Fruit fly (Drosophila melanogaster) whole organism, pupa: Measurements from ENCODE around the gene Trpgamma.
A peak's percentile ranks its signal among the peaks of the same experiment; 100 is the strongest.

Experiments
- CG10348 ChIP-seq: fragments of 200-800 bp; sonication (Bioruptor generic); IDR thresholded peaks from 2 replicates; pipeline ENCODE4 v1.3.6; 2022; ENCODE audit warnings: missing biosample characterization, missing genetic modification characterization
- CG12605 ChIP-seq: fragments of 200-800 bp; sonication (Bioruptor generic); IDR thresholded peaks from 2 replicates; pipeline ENCODE4 v1.3.6; 2022; ENCODE audit warnings: missing biosample characterization, missing genetic modification characterization
- CG13204 ChIP-seq: fragments of 200-800 bp; sonication (Bioruptor generic); optimal IDR thresholded peaks from 2 replicates; lab custom pipeline; 2018; ENCODE audit warnings: missing biosample characterization, mild to moderate bottlenecking, missing genetic modification characterization, moderate library complexity
- CG14655 ChIP-seq: fragments of 200-800 bp; sonication (Bioruptor generic); optimal IDR thresholded peaks from 3 replicates; lab custom pipeline; 2017; ENCODE audit warnings: mild to moderate bottlenecking, missing biosample characterization, missing genetic modification reagents, missing genetic modification characterization
- CG15710 ChIP-seq: fragments of 200-800 bp; sonication (Bioruptor generic); optimal IDR thresholded peaks from 2 replicates; lab custom pipeline; 2018; ENCODE audit warnings: missing biosample characterization, mild to moderate bottlenecking, missing genetic modification characterization, moderate library complexity
- CG17806 ChIP-seq: fragments of 200-800 bp; sonication (Bioruptor generic); optimal IDR thresholded peaks from 2 replicates; lab custom pipeline; 2018; ENCODE audit warnings: missing biosample characterization, mild to moderate bottlenecking, missing genetic modification characterization, moderate library complexity
- CG32121 ChIP-seq: fragments of 200-800 bp; sonication (Bioruptor generic); IDR thresholded peaks from 2 replicates; pipeline ENCODE4 v1.3.6; 2022; ENCODE audit warnings: missing biosample characterization, missing genetic modification characterization
- CG34367 ChIP-seq: fragments of 200-800 bp; sonication (Bioruptor generic); optimal IDR thresholded peaks from 2 replicates; lab custom pipeline; 2018; ENCODE audit warnings: missing biosample characterization, mild to moderate bottlenecking, missing genetic modification characterization
- CG4496 ChIP-seq: fragments of 200-800 bp; sonication (Bioruptor generic); IDR thresholded peaks from 3 replicates; pipeline ENCODE4 v1.3.6; 2022; ENCODE audit warnings: missing biosample characterization, missing genetic modification characterization
- CG8159 ChIP-seq: fragments of 200-800 bp; sonication (Bioruptor generic); optimal IDR thresholded peaks from 3 replicates; lab custom pipeline; 2018; ENCODE audit warnings: missing biosample characterization, mild to moderate bottlenecking, missing genetic modification characterization, moderate library complexity
- CG8301 ChIP-seq: fragments of 200-800 bp; sonication (Bioruptor generic); optimal IDR thresholded peaks from 2 replicates; lab custom pipeline; 2018; ENCODE audit warnings: missing biosample characterization, mild to moderate bottlenecking, missing genetic modification characterization
- CG9948 ChIP-seq: fragments of 200-800 bp; sonication (Bioruptor generic); optimal IDR thresholded peaks from 2 replicates; lab custom pipeline; 2018; ENCODE audit warnings: missing biosample characterization, mild to moderate bottlenecking, missing genetic modification characterization, moderate library complexity
- D1 ChIP-seq: fragments of 200-800 bp; sonication (Bioruptor generic); optimal IDR thresholded peaks from 2 replicates; lab custom pipeline; 2018; ENCODE audit warnings: missing biosample characterization, mild to moderate bottlenecking, missing genetic modification characterization, moderate library complexity
- EcR ChIP-seq: fragments of 200-800 bp; sonication (Bioruptor generic); optimal IDR thresholded peaks from 3 replicates; lab custom pipeline; 2019; ENCODE audit warnings: missing biosample characterization, missing genetic modification characterization, mild to moderate bottlenecking, moderate library complexity, missing genetic modification reagents
- Ets98B ChIP-seq: fragments of 200-800 bp; sonication (Bioruptor generic); IDR thresholded peaks from 2 replicates; pipeline ENCODE4 v1.3.6; 2022; ENCODE audit warnings: missing biosample characterization, missing genetic modification characterization
- Pif1A ChIP-seq: fragments of 200-800 bp; sonication (Bioruptor generic); optimal IDR thresholded peaks from 3 replicates; lab custom pipeline; 2016; ENCODE audit warnings: missing biosample characterization, missing genetic modification characterization
- Pif1B ChIP-seq: fragments of 200-800 bp; sonication (Bioruptor generic); optimal IDR thresholded peaks from 3 replicates; lab custom pipeline; 2016; ENCODE audit warnings: missing biosample characterization, missing genetic modification characterization
- Snoo ChIP-seq: fragments of 200-800 bp; sonication (Bioruptor generic); optimal IDR thresholded peaks from 3 replicates; lab custom pipeline; 2017; ENCODE audit warnings: missing biosample characterization, mild to moderate bottlenecking, missing genetic modification characterization, inconsistent platforms
- fd96Ca ChIP-seq: fragments of 200-800 bp; sonication (Bioruptor generic); IDR thresholded peaks from 3 replicates; pipeline ENCODE4 v1.3.6; 2022; ENCODE audit warnings: missing biosample characterization, missing genetic modification characterization
- gl ChIP-seq: fragments of 200-800 bp; sonication (Bioruptor generic); optimal IDR thresholded peaks from 2 replicates; lab custom pipeline; 2018; ENCODE audit warnings: missing biosample characterization, mild to moderate bottlenecking, missing genetic modification characterization
- rn ChIP-seq: fragments of 200-800 bp; sonication (Bioruptor generic); IDR thresholded peaks from 2 replicates; pipeline ENCODE4 v1.3.6; 2022; ENCODE audit warnings: missing biosample characterization, missing genetic modification characterization

Gene Trpgamma

dm6 chr2L:16627948-16628347, 48.6 kb downstream of the Trpgamma start:
- TF ChIP-seq Pif1A (GFP tag; lab: Kevin White, UChicago) (no peak), CG34367 (tag; lab: Kevin White, UChicago) (no peak), CG32121 (GFP tag; lab: Robert Waterston, UW) (no peak)

dm6 chr2L:16622162-16622561, 54.3 kb downstream of the Trpgamma start:
- TF ChIP-seq Ets98B (GFP tag; lab: Robert Waterston, UW) (no peak), gl (tag; lab: Kevin White, UChicago) (no peak), CG32121 (GFP tag; lab: Robert Waterston, UW) (no peak), Pif1B (GFP tag; lab: Kevin White, UChicago) (no peak), CG15710 (tag; lab: Kevin White, UChicago) (no peak), CG14655 (GFP tag; lab: Kevin White, UChicago) (no peak), Pif1A (GFP tag; lab: Kevin White, UChicago) (no peak), CG13204 (no peak), CG4496 (GFP tag; lab: Robert Waterston, UW) (no peak), CG8301 (no peak), fd96Ca (GFP tag; lab: Robert Waterston, UW) (no peak), CG9948 (tag; lab: Kevin White, UChicago) (no peak), CG17806 (tag; lab: Kevin White, UChicago) (no peak), CG34367 (tag; lab: Kevin White, UChicago) (no peak), CG12605 (GFP tag; lab: Robert Waterston, UW) (no peak), EcR (GFP tag; lab: Kevin White, UChicago) (no peak), rn (no peak), CG10348 (GFP tag; lab: Robert Waterston, UW) (no peak)

- TF ChIP-seq CG4496 (GFP tag; lab: Robert Waterston, UW) (no peak), CG13204 (no peak), Ets98B (GFP tag; lab: Robert Waterston, UW) (no peak), CG15710 (tag; lab: Kevin White, UChicago) (no peak), CG8301 (no peak), rn (no peak)
These were observed 55.0 kb downstream of the Trpgamma start for dm6 chr2L:16621460-16621859.

dm6 chr2L:16620384-16620908, 56.1 kb downstream of the Trpgamma start:
- 0 out of 2 replicates have a peak, but pooled peaks have one; percentile 30 for TF ChIP-seq rn
- peak; percentile 71 for TF ChIP-seq CG9948 (tag; lab: Kevin White, UChicago)
- TF ChIP-seq CG12605 (GFP tag; lab: Robert Waterston, UW) = 0 out of 2 replicates have a peak, but pooled peaks have one; percentile 38
- TF ChIP-seq EcR (GFP tag; lab: Kevin White, UChicago) = no peak
- TF ChIP-seq CG15710 (tag; lab: Kevin White, UChicago) = peak; percentile 37
- TF ChIP-seq CG13204 = peak; percentile 3
- peak; percentile 38 for TF ChIP-seq CG34367 (tag; lab: Kevin White, UChicago)
- TF ChIP-seq Snoo (tag; lab: Kevin White, UChicago) = peak; percentile 94
- peak; percentile 74 for TF ChIP-seq Pif1B (GFP tag; lab: Kevin White, UChicago)
- TF ChIP-seq CG4496 (GFP tag; lab: Robert Waterston, UW) = peak; percentile 65
- peak; percentile 68 for TF ChIP-seq CG14655 (GFP tag; lab: Kevin White, UChicago)
- peak; percentile 46 for TF ChIP-seq D1
- TF ChIP-seq CG8301 = peak; percentile 72
- TF ChIP-seq CG10348 (GFP tag; lab: Robert Waterston, UW) = no peak
- peak; percentile 55 for TF ChIP-seq Ets98B (GFP tag; lab: Robert Waterston, UW)
- TF ChIP-seq gl (tag; lab: Kevin White, UChicago) = peak; percentile 20
- peak; percentile 80 for TF ChIP-seq Pif1A (GFP tag; lab: Kevin White, UChicago)
- TF ChIP-seq fd96Ca (GFP tag; lab: Robert Waterston, UW) = 0 out of 3 replicates have a peak, but pooled peaks have one; percentile 7
- peak; percentile 84 for TF ChIP-seq CG8159 (tag; lab: Kevin White, UChicago)
- peak; percentile 58; the same call in 1 of the 2 replicates for TF ChIP-seq CG32121 (GFP tag; lab: Robert Waterston, UW)
- TF ChIP-seq CG17806 (tag; lab: Kevin White, UChicago) = peak; percentile 78

- TF ChIP-seq Pif1B (GFP tag; lab: Kevin White, UChicago) (no peak), rn (no peak), CG15710 (tag; lab: Kevin White, UChicago) (no peak), Ets98B (GFP tag; lab: Robert Waterston, UW) (no peak), CG14655 (GFP tag; lab: Kevin White, UChicago) (peak; percentile 26)
These were observed 57.6 kb downstream of the Trpgamma start for dm6 chr2L:16618929-16619328.

dm6 chr2L:16616282-16616681, 60.2 kb downstream of the Trpgamma start:
- TF ChIP-seq CG14655 (GFP tag; lab: Kevin White, UChicago) = no peak
- TF ChIP-seq CG9948 (tag; lab: Kevin White, UChicago) = no peak
